Fruit fly (Drosophila melanogaster) whole organism, wandering third instar larva: ENCODE data around the gene CG14400.

ENCODE experiments used
- CG32264 ChIP-seq: fragments of 200-800 bp; sonication (Bioruptor generic); optimal IDR thresholded peaks from 2 replicates; lab custom pipeline; 2016; ENCODE audit warnings: missing biosample characterization, missing genetic modification characterization
- CrebA ChIP-seq: fragments of 200-800 bp; sonication (Bioruptor generic); optimal IDR thresholded peaks from 2 replicates; lab custom pipeline; 2016; ENCODE audit warnings: missing biosample characterization, mild to moderate bottlenecking, missing genetic modification characterization, borderline replicate concordance
- HLH106 ChIP-seq: fragments of 200-800 bp; optimal IDR thresholded peaks from 3 replicates; lab custom pipeline; 2019; ENCODE audit warnings: missing biosample characterization, mild to moderate bottlenecking, missing genetic modification characterization, moderate library complexity
- Hr78 ChIP-seq: fragments of >200 bp; optimal IDR thresholded peaks from 2 replicates; lab custom pipeline; 2017; ENCODE audit warnings: missing biosample characterization, missing genetic modification characterization
- Jra ChIP-seq: sonication (Bioruptor generic); optimal IDR thresholded peaks from 2 replicates; lab custom pipeline; 2016; ENCODE audit warnings: missing biosample characterization, missing genetic modification characterization
- N ChIP-seq: fragments of >200 bp; optimal IDR thresholded peaks from 2 replicates; lab custom pipeline; 2018; ENCODE audit warnings: missing biosample characterization, missing external identifiers, missing genetic modification characterization
- Sp1 ChIP-seq: fragments of 200-800 bp; sonication (Bioruptor generic); optimal IDR thresholded peaks from 3 replicates; lab custom pipeline; 2019; ENCODE audit warnings: missing biosample characterization, mild to moderate bottlenecking, missing genetic modification characterization, moderate library complexity
- dsf ChIP-seq: sonication (Bioruptor generic); optimal IDR thresholded peaks from 2 replicates; lab custom pipeline; 2016; ENCODE audit warnings: missing biosample characterization, missing genetic modification characterization, borderline replicate concordance
- h ChIP-seq: fragments of 200-800 bp; sonication (Bioruptor generic); optimal IDR thresholded peaks from 3 replicates; lab custom pipeline; 2016; ENCODE audit warnings: missing biosample characterization, mild to moderate bottlenecking, missing genetic modification characterization
- pan ChIP-seq: fragments of >200 bp; optimal IDR thresholded peaks from 2 replicates; lab custom pipeline; 2017
- psq ChIP-seq: fragments of 200-800 bp; sonication (Bioruptor generic); optimal IDR thresholded peaks from 3 replicates; lab custom pipeline; 2017; ENCODE audit warnings: missing biosample characterization, mild to moderate bottlenecking, missing genetic modification characterization, moderate library complexity
- sv ChIP-seq: fragments of 200-800 bp; sonication (Bioruptor generic); optimal IDR thresholded peaks from 3 replicates; lab custom pipeline; 2016; ENCODE audit warnings: missing biosample characterization, missing genetic modification characterization
- usp ChIP-seq: fragments of >200 bp; optimal IDR thresholded peaks from 2 replicates; lab custom pipeline; 2017; ENCODE audit warnings: missing biosample characterization, missing genetic modification characterization

DNA sequence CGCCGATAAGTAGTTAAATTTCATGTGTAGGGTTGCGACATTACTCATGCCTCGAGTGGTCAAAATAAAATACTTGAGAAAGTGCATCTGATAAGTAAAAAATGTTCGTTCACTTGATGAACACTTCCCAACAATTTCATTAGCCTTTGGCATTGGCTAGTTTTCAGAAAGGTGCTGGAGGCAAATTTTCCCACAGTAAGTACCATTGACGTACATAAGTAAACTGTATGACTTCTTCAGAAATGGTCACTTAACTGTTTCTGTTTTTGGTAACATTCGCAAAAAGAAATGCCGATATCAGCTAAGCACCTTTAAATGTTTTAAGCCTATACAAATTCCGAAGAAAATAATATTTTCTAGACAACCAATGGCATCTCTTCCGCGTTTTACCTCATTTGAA is 25.4 kb upstream of the CG14400 start:
- TF ChIP-seq Jra (GFP tag; lab: Kevin White, UChicago), result no peak
- no peak for TF ChIP-seq CG32264 (GFP tag; lab: Kevin White, UChicago)
- TF ChIP-seq Hr78 (GFP tag; lab: Kevin White, UChicago), result no peak
- TF ChIP-seq dsf, result no peak
- no peak for TF ChIP-seq sv (GFP tag; lab: Kevin White, UChicago)
- TF ChIP-seq CrebA, result no peak
- TF ChIP-seq usp (GFP tag; lab: Kevin White, UChicago), result no peak
- TF ChIP-seq N (GFP tag; lab: Kevin White, UChicago), result no peak
- TF ChIP-seq pan (lab: Kevin White, UChicago), result no peak
- no peak for TF ChIP-seq Sp1 (GFP tag; lab: Kevin White, UChicago)
- no peak for TF ChIP-seq h (GFP tag; lab: Kevin White, UChicago)
- no peak for TF ChIP-seq psq (GFP tag; lab: Kevin White, UChicago)
- TF ChIP-seq HLH106 (tag; lab: Kevin White, UChicago), result no peak
